Worm (Caenorhabditis elegans): Measurements from ENCODE around the gene sru-3.
A peak's percentile ranks its signal among the peaks of the same experiment; 100 is the strongest.

The sru-3 gene

DNA sequence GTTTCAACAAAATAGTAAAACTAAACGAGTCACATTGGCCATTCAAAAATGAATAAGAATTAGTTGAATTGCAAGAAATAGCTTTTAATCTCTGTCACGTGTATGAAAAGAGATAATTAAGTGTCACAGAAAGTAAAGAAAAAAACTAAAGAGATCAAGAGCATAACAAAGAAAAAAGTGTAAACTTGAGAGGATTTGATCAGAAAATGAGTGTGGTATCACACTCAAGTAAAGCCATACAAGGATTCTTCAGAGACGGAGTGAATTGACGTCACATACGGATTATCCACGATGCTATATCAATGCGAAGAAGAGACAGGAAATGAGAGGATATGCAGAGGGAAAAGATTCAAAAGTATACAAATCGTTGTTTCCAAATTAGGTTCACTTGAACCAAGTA lies 27.1 kb upstream of the sru-3 start:
- TF ChIP-seq sma-9 (GFP tag; optimal IDR thresholded peaks at IDR 0.05) (peak; percentile 7), sma-9 (tag; optimal IDR thresholded peaks at IDR 0.05) (no peak), unc-62 (GFP tag; optimal IDR thresholded peaks at IDR 0.05) (no peak)

DNA sequence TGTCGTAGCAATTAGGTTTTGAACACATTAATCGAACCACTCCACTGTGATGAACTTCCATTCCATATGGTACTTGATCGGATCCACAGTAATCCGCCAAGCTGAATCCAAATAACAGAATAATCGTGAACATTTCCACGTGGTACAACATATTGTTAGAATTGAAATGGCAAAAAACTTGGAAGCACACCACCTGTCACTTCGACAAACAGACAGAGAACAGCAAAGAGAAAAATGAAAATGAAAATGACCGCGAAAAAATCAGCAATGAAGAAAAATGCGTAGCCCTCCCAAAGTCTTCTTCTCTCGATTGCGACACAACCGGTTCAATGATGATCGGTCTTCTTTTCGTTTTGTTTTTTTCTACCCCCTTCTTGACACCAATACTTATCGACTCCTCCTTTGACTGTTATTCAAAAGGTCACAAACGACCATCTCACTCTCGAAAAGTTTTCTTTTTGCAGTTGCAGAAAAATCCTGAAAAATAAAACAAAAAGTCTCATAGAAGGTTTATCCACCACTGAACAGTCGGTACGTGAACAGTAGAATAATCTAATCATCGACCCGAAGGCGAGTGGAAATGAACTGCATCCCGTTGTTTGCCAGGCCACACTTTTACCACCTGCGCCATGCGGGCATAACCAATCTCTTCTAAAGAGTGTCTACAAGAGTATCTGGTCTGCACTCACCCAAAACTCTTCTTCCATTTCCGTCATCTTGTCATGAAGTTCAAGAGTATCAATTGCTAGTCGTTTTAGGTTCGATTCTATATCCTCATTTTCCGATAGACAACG lies 19.1 kb upstream of the sru-3 start, which contains the start of gene wrt-3:
TSS of gene wrt-3 (minus strand) at position 322 of the 794 bp plus-strand sequence.
- no peak for TF ChIP-seq unc-62 (GFP tag; optimal IDR thresholded peaks at IDR 0.05)
- TF ChIP-seq egl-27 (tag; optimal IDR thresholded peaks at IDR 0.05): no peak
- TF ChIP-seq nhr-12 (tag; optimal IDR thresholded peaks at IDR 0.05): no peak
- peak; percentile 44 for TF ChIP-seq blmp-1 (tag; optimal IDR thresholded peaks at IDR 0.05; ENCODE audit: insufficient read depth)
- TF ChIP-seq ztf-4 (tag; optimal IDR thresholded peaks at IDR 0.05): no peak
- TF ChIP-seq Y55F3AM.14 (GFP tag; optimal IDR thresholded peaks at IDR 0.05): peak; percentile 78
- peak; percentile 51 for TF ChIP-seq nhr-129 (tag; optimal IDR thresholded peaks at IDR 0.05)
- TF ChIP-seq nhr-77 (tag; optimal IDR thresholded peaks at IDR 0.05): no peak
- TF ChIP-seq F13H6.1 (tag; optimal IDR thresholded peaks at IDR 0.05): no peak
- no peak for TF ChIP-seq ZK546.5 (tag; optimal IDR thresholded peaks at IDR 0.05)
- TF ChIP-seq nhr-11 (tag; optimal IDR thresholded peaks at IDR 0.05): peak; percentile 15
- TF ChIP-seq ceh-16 (tag; optimal IDR thresholded peaks at IDR 0.05): peak; percentile 22
- TF ChIP-seq mab-5 (tag; optimal IDR thresholded peaks at IDR 0.05): peak; percentile 13
- peak; percentile 37 for TF ChIP-seq C34F6.9 (tag; optimal IDR thresholded peaks at IDR 0.05)
- TF ChIP-seq sma-3 (GFP tag; optimal IDR thresholded peaks at IDR 0.05): peak; percentile 44
- TF ChIP-seq dmd-4 (tag; optimal IDR thresholded peaks at IDR 0.05): no peak
- no peak for TF ChIP-seq nhr-10 (tag; optimal IDR thresholded peaks at IDR 0.05)
- TF ChIP-seq zag-1 (tag; optimal IDR thresholded peaks at IDR 0.05): no peak
- TF ChIP-seq sma-9 (GFP tag; optimal IDR thresholded peaks at IDR 0.05): peak; percentile 86
- no peak for TF ChIP-seq sma-9 (tag; optimal IDR thresholded peaks at IDR 0.05)
- no peak for TF ChIP-seq ztf-1 (GFP tag; conservative IDR thresholded peaks at IDR 0.05)
- TF ChIP-seq crh-2 (tag; optimal IDR thresholded peaks at IDR 0.05): peak; percentile 3
- peak; percentile 65 for TF ChIP-seq nhr-21 (tag; optimal IDR thresholded peaks at IDR 0.05)
- peak; percentile 41 for TF ChIP-seq nhr-25 (tag; optimal IDR thresholded peaks at IDR 0.05)
- peak; percentile 58 for TF ChIP-seq fos-1 (tag; optimal IDR thresholded peaks at IDR 0.05)
- TF ChIP-seq nhr-23 (tag; optimal IDR thresholded peaks at IDR 0.05): no peak

DNA sequence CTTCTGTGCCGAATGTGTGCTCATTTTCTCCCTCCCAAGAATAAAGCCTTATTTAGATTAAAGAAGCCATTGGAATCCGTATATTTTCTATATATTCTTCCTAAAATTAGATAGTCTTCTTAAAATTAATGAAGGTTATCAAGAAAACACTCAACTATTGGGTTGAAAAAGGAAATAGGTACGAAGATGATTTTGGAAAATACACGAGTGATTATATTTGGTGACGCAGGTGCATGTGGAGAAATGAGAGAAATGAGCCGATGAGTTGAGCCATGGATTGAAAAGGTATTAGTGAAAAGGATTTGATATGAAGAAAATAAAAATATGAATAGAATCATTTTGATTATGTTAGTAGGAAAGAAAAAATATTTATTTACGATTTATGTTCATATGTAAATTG lies 15.5 kb upstream of the sru-3 start, which contains the start of gene cng-3:
TSS of gene cng-3 (minus strand) at position 102 of the 400 bp plus-strand sequence.
- TF ChIP-seq snpc-4 (tag; optimal IDR thresholded peaks at IDR 0.05) (no peak), nhr-129 (tag; optimal IDR thresholded peaks at IDR 0.05) (no peak), elt-1 (tag; optimal IDR thresholded peaks at IDR 0.05) (no peak), nhr-25 (tag; optimal IDR thresholded peaks at IDR 0.05) (no peak), alr-1 (tag; optimal IDR thresholded peaks at IDR 0.05) (no peak), gmeb-1 (tag; optimal IDR thresholded peaks at IDR 0.05) (no peak), blmp-1 (tag; optimal IDR thresholded peaks at IDR 0.05; ENCODE audit: insufficient read depth) (no peak), sma-9 (GFP tag; optimal IDR thresholded peaks at IDR 0.05) (no peak), sma-9 (tag; optimal IDR thresholded peaks at IDR 0.05) (no peak), peb-1 (tag; optimal IDR thresholded peaks at IDR 0.05) (no peak), lin-39 (tag; optimal IDR thresholded peaks at IDR 0.05) (no peak), F13H6.1 (tag; optimal IDR thresholded peaks at IDR 0.05) (no peak), zag-1 (tag; optimal IDR thresholded peaks at IDR 0.05) (no peak), ZK546.5 (tag; optimal IDR thresholded peaks at IDR 0.05) (no peak), aly-2 (tag; optimal IDR thresholded peaks at IDR 0.05) (no peak), fos-1 (tag; optimal IDR thresholded peaks at IDR 0.05) (no peak), ztf-11 (tag; optimal IDR thresholded peaks at IDR 0.05) (no peak), R02D3.7 (tag; optimal IDR thresholded peaks at IDR 0.05) (no peak), unc-62 (GFP tag; optimal IDR thresholded peaks at IDR 0.05) (no peak), mdl-1 (tag; optimal IDR thresholded peaks at IDR 0.05) (no peak)

DNA sequence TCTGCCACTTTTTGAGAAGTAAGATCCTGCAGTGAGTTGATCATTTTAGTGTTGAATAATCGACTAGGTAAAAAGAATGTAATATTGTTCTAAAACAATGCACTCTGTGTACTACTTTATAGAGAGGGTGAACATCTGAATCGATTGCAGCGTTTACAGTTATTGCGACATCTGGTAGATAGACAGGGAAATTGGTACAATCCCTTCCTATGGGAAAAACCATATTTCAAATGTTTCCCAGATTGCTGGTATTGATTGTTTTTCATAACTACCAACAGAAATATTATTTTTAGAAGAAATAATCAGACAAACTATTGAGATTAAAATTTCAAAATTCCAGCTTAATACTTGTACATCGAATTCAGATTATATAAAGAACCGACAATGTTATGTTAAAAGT lies 11.4 kb upstream of the sru-3 start, which contains the start of gene gadr-2:
TSS of gene gadr-2 (minus strand) at position 101 of the 400 bp plus-strand sequence.
- TF ChIP-seq unc-39 (tag; optimal IDR thresholded peaks at IDR 0.05): no peak
- TF ChIP-seq mbf-1 (tag; optimal IDR thresholded peaks at IDR 0.05): no peak
- TF ChIP-seq peb-1 (tag; optimal IDR thresholded peaks at IDR 0.05): no peak
- TF ChIP-seq sma-9 (GFP tag; optimal IDR thresholded peaks at IDR 0.05): no peak
- TF ChIP-seq sma-9 (tag; optimal IDR thresholded peaks at IDR 0.05): no peak
- TF ChIP-seq nhr-6 (tag; optimal IDR thresholded peaks at IDR 0.05): no peak
- TF ChIP-seq C34F6.9 (tag; optimal IDR thresholded peaks at IDR 0.05): no peak
- TF ChIP-seq lin-39 (tag; optimal IDR thresholded peaks at IDR 0.05): no peak
- TF ChIP-seq nhr-11 (tag; optimal IDR thresholded peaks at IDR 0.05): no peak
- no peak for TF ChIP-seq blmp-1 (tag; optimal IDR thresholded peaks at IDR 0.05; ENCODE audit: insufficient read depth)
- no peak for TF ChIP-seq nhr-237 (tag; optimal IDR thresholded peaks at IDR 0.05)
- TF ChIP-seq skn-1 (tag; optimal IDR thresholded peaks at IDR 0.05): no peak
- no peak for TF ChIP-seq nhr-23 (tag; optimal IDR thresholded peaks at IDR 0.05)

All from whole organism, L2 larva.